Fruit fly (Drosophila melanogaster) whole organism, embryonic: Measurements from ENCODE around the gene Gr98c.

Experiments used
- Abd-B ChIP-seq: fragments of 200-800 bp; sonication (Bioruptor generic); optimal IDR thresholded peaks from 2 replicates; lab custom pipeline; 2018; ENCODE audit warnings: missing biosample characterization, mild to moderate bottlenecking, missing genetic modification characterization, moderate library complexity
- Ada2b ChIP-seq: fragments of 200-800 bp; sonication (Bioruptor generic); IDR thresholded peaks from 2 replicates; pipeline ENCODE4 v1.3.6; 2022; ENCODE audit warnings: missing biosample characterization, missing genetic modification characterization
- BEAF-32 ChIP-seq: fragments of 200-800 bp; sonication (Bioruptor generic); optimal IDR thresholded peaks from 3 replicates; lab custom pipeline; 2017; ENCODE audit warnings: missing biosample characterization, missing genetic modification characterization, mild to moderate bottlenecking, moderate library complexity, missing genetic modification reagents
- C15 ChIP-seq: fragments of 200-800 bp; sonication (Bioruptor generic); IDR thresholded peaks from 3 replicates; pipeline ENCODE4 v1.3.6; 2022; ENCODE audit warnings: missing biosample characterization, missing genetic modification characterization
- CG11085 ChIP-seq: fragments of 200-800 bp; sonication (Bioruptor generic); IDR thresholded peaks from 2 replicates; pipeline ENCODE4 v1.3.6; 2022; ENCODE audit warnings: missing biosample characterization, missing genetic modification characterization
- CG12769 ChIP-seq: fragments of 200-800 bp; sonication (Bioruptor generic); optimal IDR thresholded peaks from 2 replicates; lab custom pipeline; 2019; ENCODE audit warnings: missing biosample characterization, mild to moderate bottlenecking, missing genetic modification characterization, moderate library complexity
- CG13287 ChIP-seq: fragments of 200-800 bp; sonication (Bioruptor generic); IDR thresholded peaks from 2 replicates; pipeline ENCODE4 v1.3.6; 2022; ENCODE audit warnings: missing biosample characterization, missing genetic modification characterization; ENCODE audit not compliant: partially characterized antibody
- CG13296 ChIP-seq: fragments of 200-800 bp; sonication (Bioruptor generic); optimal IDR thresholded peaks from 3 replicates; lab custom pipeline; 2018; ENCODE audit warnings: missing biosample characterization, mild to moderate bottlenecking, missing genetic modification characterization
- CG13624 ChIP-seq: fragments of 200-800 bp; sonication (Bioruptor generic); optimal IDR thresholded peaks from 2 replicates; lab custom pipeline; 2016; ENCODE audit warnings: missing biosample characterization, missing genetic modification characterization
- CG13775 ChIP-seq: fragments of 200-800 bp; sonication (Bioruptor generic); optimal IDR thresholded peaks from 3 replicates; lab custom pipeline; 2017; ENCODE audit warnings: missing biosample characterization, mild to moderate bottlenecking, missing genetic modification characterization
- CG15514 ChIP-seq: fragments of 200-800 bp; sonication (Bioruptor generic); optimal IDR thresholded peaks from 3 replicates; lab custom pipeline; 2017; ENCODE audit warnings: missing biosample characterization, missing genetic modification characterization, mild to moderate bottlenecking, moderate library complexity, missing genetic modification reagents
- CG16863 ChIP-seq: fragments of 200-800 bp; sonication (Bioruptor generic); optimal IDR thresholded peaks from 3 replicates; lab custom pipeline; 2016; ENCODE audit warnings: missing biosample characterization, missing genetic modification characterization
- CG17912 ChIP-seq: fragments of 200-800 bp; sonication (Bioruptor generic); optimal IDR thresholded peaks from 2 replicates; lab custom pipeline; 2018; ENCODE audit warnings: missing biosample characterization, mild to moderate bottlenecking, missing genetic modification characterization
- CG18011 ChIP-seq: fragments of 200-800 bp; sonication (Bioruptor generic); optimal IDR thresholded peaks from 2 replicates; lab custom pipeline; 2017; ENCODE audit warnings: missing biosample characterization, missing genetic modification characterization, mild to moderate bottlenecking, moderate library complexity, missing genotype
- CG2712 ChIP-seq: fragments of 200-800 bp; optimal IDR thresholded peaks from 3 replicates; lab custom pipeline; 2019; ENCODE audit warnings: missing biosample characterization, mild to moderate bottlenecking, missing genetic modification characterization, moderate library complexity
- CG32767 ChIP-seq: fragments of 200-800 bp; sonication (Bioruptor generic); IDR thresholded peaks from 2 replicates; pipeline ENCODE4 v1.3.6; 2022; ENCODE audit warnings: missing biosample characterization, missing genetic modification characterization
- CG7987 ChIP-seq: fragments of 200-800 bp; sonication (Bioruptor generic); optimal IDR thresholded peaks from 2 replicates; lab custom pipeline; 2018; ENCODE audit warnings: missing biosample characterization, mild to moderate bottlenecking, missing genetic modification characterization, moderate library complexity
- CG9797 ChIP-seq: fragments of 200-800 bp; sonication (Bioruptor generic); optimal IDR thresholded peaks from 3 replicates; lab custom pipeline; 2018; ENCODE audit warnings: missing biosample characterization, mild to moderate bottlenecking, missing genetic modification characterization
- CG9932 ChIP-seq: fragments of 200-800 bp; sonication (Bioruptor generic); IDR thresholded peaks from 2 replicates; pipeline ENCODE4 v1.3.6; 2022; ENCODE audit warnings: missing biosample characterization, missing genetic modification characterization
- CrebB ChIP-seq: fragments of 200-800 bp; sonication (Bioruptor generic); optimal IDR thresholded peaks from 3 replicates; lab custom pipeline; 2018; ENCODE audit warnings: missing biosample characterization, mild to moderate bottlenecking, missing genetic modification characterization
- D ChIP-seq, 2 experiments: fragments of 200-800 bp in 1 of 2; fragments of >200 bp in 1 of 2; sonication (Bioruptor generic) in 1 of 2; optimal IDR thresholded peaks; 2 replicates in 1 of 2; 3 replicates in 1 of 2; lab custom pipeline; 2017; ENCODE audit warnings: mild to moderate bottlenecking in 1 of 2, missing biosample characterization in 1 of 2, missing genetic modification characterization in 1 of 2, missing genetic modification reagents in 1 of 2
- Deaf1 ChIP-seq: fragments of 200-800 bp; optimal IDR thresholded peaks from 3 replicates; lab custom pipeline; 2019; ENCODE audit warnings: missing biosample characterization, mild to moderate bottlenecking, missing genetic modification characterization, moderate library complexity
- Fer1 ChIP-seq: fragments of 200-800 bp; sonication (Bioruptor generic); optimal IDR thresholded peaks from 2 replicates; lab custom pipeline; 2017; ENCODE audit warnings: missing biosample characterization, mild to moderate bottlenecking, missing genetic modification characterization
- Gug ChIP-seq: fragments of 200-800 bp; sonication (Bioruptor generic); IDR thresholded peaks from 4 replicates; pipeline ENCODE4 v1.3.6; 2022; ENCODE audit warnings: missing biosample characterization, missing genetic modification characterization
- HHEX ChIP-seq: fragments of 200-800 bp; sonication (Bioruptor generic); optimal IDR thresholded peaks from 3 replicates; lab custom pipeline; 2017; ENCODE audit warnings: missing biosample characterization, mild to moderate bottlenecking, missing genetic modification characterization, missing genetic modification reagents
- HLHmδ ChIP-seq: fragments of 200-800 bp; sonication (Bioruptor generic); optimal IDR thresholded peaks from 2 replicates; lab custom pipeline; 2018; ENCODE audit warnings: missing biosample characterization, mild to moderate bottlenecking, missing genetic modification characterization, moderate library complexity
- HmgD ChIP-seq: fragments of 200-800 bp; sonication (Bioruptor generic); optimal IDR thresholded peaks from 3 replicates; lab custom pipeline; 2016; ENCODE audit warnings: missing biosample characterization, missing genetic modification characterization
- MBD-R2 ChIP-seq: fragments of 200-800 bp; sonication (Bioruptor generic); IDR thresholded peaks from 2 replicates; pipeline ENCODE4 v1.3.6; 2022; ENCODE audit warnings: missing biosample characterization, missing genetic modification characterization
- MTF-1 ChIP-seq: fragments of 200-800 bp; sonication (Bioruptor generic); optimal IDR thresholded peaks from 2 replicates; lab custom pipeline; 2018; ENCODE audit warnings: missing biosample characterization, mild to moderate bottlenecking, missing genetic modification characterization, borderline replicate concordance
- NC2α ChIP-seq: fragments of 200-800 bp; sonication (Bioruptor generic); optimal IDR thresholded peaks from 2 replicates; lab custom pipeline; 2016; ENCODE audit warnings: missing biosample characterization, missing genetic modification characterization
- NK7.1 ChIP-seq: fragments of 200-800 bp; sonication (Bioruptor generic); optimal IDR thresholded peaks from 3 replicates; lab custom pipeline; 2016; ENCODE audit warnings: missing biosample characterization, missing genetic modification characterization
- Nf-YC ChIP-seq: fragments of 200-800 bp; optimal IDR thresholded peaks from 3 replicates; lab custom pipeline; 2019; ENCODE audit warnings: missing biosample characterization, mild to moderate bottlenecking, missing genetic modification characterization, moderate library complexity
- Pdp1 ChIP-seq, 2 experiments: fragments of 200-800 bp; sonication (Bioruptor generic); optimal IDR thresholded peaks; 3 replicates each; lab custom pipeline; 2016; ENCODE audit warnings: missing biosample characterization in 2 of 2, missing genetic modification characterization in 2 of 2, mild to moderate bottlenecking in 1 of 2, moderate library complexity in 1 of 2
- YL-1 ChIP-seq: fragments of 200-800 bp; sonication (Bioruptor generic); optimal IDR thresholded peaks from 3 replicates; lab custom pipeline; 2017; ENCODE audit warnings: missing biosample characterization, mild to moderate bottlenecking, missing genetic modification characterization
- ac ChIP-seq: fragments of 200-800 bp; sonication (Bioruptor generic); optimal IDR thresholded peaks from 3 replicates; lab custom pipeline; 2017; ENCODE audit warnings: missing biosample characterization, mild to moderate bottlenecking, missing genetic modification characterization
- bbx ChIP-seq: fragments of 200-800 bp; sonication (Bioruptor generic); IDR thresholded peaks from 2 replicates; pipeline ENCODE4 v1.3.6; 2022; ENCODE audit warnings: missing biosample characterization, missing genetic modification characterization; ENCODE audit not compliant: partially characterized antibody
- bowl ChIP-seq: fragments of 200-800 bp; sonication (Bioruptor generic); IDR thresholded peaks from 2 replicates; pipeline ENCODE4 v1.3.6; 2022; ENCODE audit warnings: missing biosample characterization, missing genetic modification characterization
- dpn ChIP-seq, 2 experiments: fragments of 200-800 bp; sonication (Bioruptor generic); optimal IDR thresholded peaks; 3 replicates each; lab custom pipeline; 2016; ENCODE audit warnings: missing biosample characterization in 2 of 2, missing genetic modification characterization in 2 of 2
- grn ChIP-seq: fragments of 200-800 bp; sonication (Bioruptor generic); optimal IDR thresholded peaks from 3 replicates; lab custom pipeline; 2017; ENCODE audit warnings: missing biosample characterization, missing genetic modification characterization
- kni ChIP-seq: fragments of 200-800 bp; sonication (Bioruptor generic); optimal IDR thresholded peaks from 3 replicates; lab custom pipeline; 2017; ENCODE audit warnings: mild to moderate bottlenecking, missing biosample characterization, missing genetic modification reagents, missing genetic modification characterization
- lab ChIP-seq: fragments of 200-800 bp; sonication (Bioruptor generic); optimal IDR thresholded peaks from 3 replicates; lab custom pipeline; 2017; ENCODE audit warnings: missing biosample characterization, missing genetic modification characterization, mild to moderate bottlenecking, moderate library complexity, missing genetic modification reagents
- lilli ChIP-seq: fragments of 200-800 bp; sonication (Bioruptor generic); optimal IDR thresholded peaks from 3 replicates; lab custom pipeline; 2016; ENCODE audit warnings: missing biosample characterization, missing genetic modification characterization
- lmd ChIP-seq: fragments of 200-800 bp; sonication (Bioruptor generic); IDR thresholded peaks from 2 replicates; pipeline ENCODE4 v1.3.6; 2022; ENCODE audit warnings: missing biosample characterization, missing genetic modification characterization
- row ChIP-seq: fragments of 200-800 bp; sonication (Bioruptor generic); IDR thresholded peaks from 3 replicates; pipeline ENCODE4 v1.3.6; 2022; ENCODE audit warnings: missing biosample characterization, missing genetic modification characterization
- sens ChIP-seq: fragments of 200-800 bp; sonication (Bioruptor generic); peaks from one replicate; lab custom pipeline; 2016; ENCODE audit warnings: missing biosample characterization, missing genetic modification characterization
- sima ChIP-seq: fragments of 200-800 bp; sonication (Bioruptor generic); optimal IDR thresholded peaks from 2 replicates; lab custom pipeline; 2016; ENCODE audit warnings: missing biosample characterization, missing genetic modification characterization
- sug ChIP-seq: fragments of 200-800 bp; optimal IDR thresholded peaks from 2 replicates; lab custom pipeline; 2019; ENCODE audit warnings: missing biosample characterization, mild to moderate bottlenecking, missing genetic modification characterization, moderate library complexity
- unc-4 ChIP-seq: fragments of 200-800 bp; sonication (Bioruptor generic); IDR thresholded peaks from 2 replicates; pipeline ENCODE4 v1.3.6; 2022; ENCODE audit warnings: missing biosample characterization, missing genetic modification characterization; ENCODE audit not compliant: partially characterized antibody

The Gr98c gene

DNA sequence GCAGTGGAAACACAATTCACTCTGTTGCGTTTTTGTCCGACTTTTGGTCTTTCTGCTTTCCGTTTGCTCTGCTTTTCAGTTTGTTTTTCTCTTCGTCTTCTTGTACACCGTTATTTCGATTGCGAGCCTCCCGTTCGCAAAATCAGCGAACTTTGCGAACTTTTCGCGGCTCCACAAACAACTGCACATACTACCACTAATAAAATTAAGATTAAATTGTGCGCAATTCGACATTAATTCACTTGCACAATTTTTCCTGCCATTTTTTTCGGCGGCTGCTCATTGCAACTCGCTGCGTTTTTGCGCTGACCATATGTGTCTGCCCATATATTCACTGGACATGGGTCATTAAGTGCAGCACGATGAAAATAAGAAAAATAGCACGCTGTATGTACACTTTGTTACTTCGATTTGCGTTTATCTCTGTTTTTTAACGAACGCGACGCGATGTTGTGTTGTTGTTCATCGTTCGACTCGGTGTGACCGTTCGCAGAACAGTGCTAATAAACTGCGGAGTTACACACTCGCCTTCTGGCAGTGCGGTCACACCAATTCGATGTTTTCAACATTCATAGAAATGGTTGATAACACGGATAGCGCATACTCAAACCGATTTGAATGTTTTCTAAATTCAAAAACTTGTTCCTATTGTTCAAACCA, 14.5 kb downstream of the Gr98c start, which contains the start of gene Klp98A (continued):
- TF ChIP-seq CG9932 (GFP tag; lab: Robert Waterston, UW) (peak; percentile 6; the same call in 1 of the 2 replicates), MBD-R2 (GFP tag; lab: Robert Waterston, UW) (peak; percentile 54), ac (GFP tag; lab: Kevin White, UChicago) (no peak), lmd (GFP tag; lab: Robert Waterston, UW) (no peak), CG16863 (no peak), CG7987 (peak; percentile 41), NC2α (no peak), row (GFP tag; lab: Robert Waterston, UW) (peak; percentile 15; the same call in 1 of the 3 replicates), CG13296 (no peak), Ada2b (no peak), D (optimal IDR thresholded peaks at IDR 0.05; lab: Kevin White, UChicago) (no peak), D (GFP tag; optimal IDR thresholded peaks at IDR 0.05; lab: Kevin White, UChicago) (no peak), sug (peak; percentile 22), HHEX (GFP tag; lab: Kevin White, UChicago) (no peak), grn (GFP tag; lab: Kevin White, UChicago) (peak; percentile 16), CrebB (tag; lab: Kevin White, UChicago) (peak; percentile 41), sima (no peak), Gug (GFP tag; lab: Robert Waterston, UW) (no peak), CG18011 (GFP tag; lab: Kevin White, UChicago) (peak; percentile 59), HLHmδ (GFP tag; lab: Kevin White, UChicago) (peak; percentile 71), CG13775 (GFP tag; lab: Kevin White, UChicago) (peak; percentile 12), unc-4 (peak; percentile 28; the same call in 1 of the 2 replicates), kni (GFP tag; lab: Kevin White, UChicago) (peak; percentile 29), bbx (GFP tag; lab: Robert Waterston, UW) (peak; percentile 31; the same call in 1 of the 2 replicates), CG2712 (tag; lab: Kevin White, UChicago) (peak; percentile 50), dpn (GFP tag; optimal IDR thresholded peaks at IDR 0.05; lab: Kevin White, UChicago) (peak in 1 of 2 experiments; percentile 44), YL-1 (GFP tag; lab: Kevin White, UChicago) (peak; percentile 55), NK7.1 (no peak), HmgD (GFP tag; lab: Kevin White, UChicago) (peak; percentile 55), CG12769 (tag; lab: Kevin White, UChicago) (peak; percentile 31), CG11085 (GFP tag; lab: Robert Waterston, UW) (no peak), Deaf1 (tag; lab: Kevin White, UChicago) (peak; percentile 82), sens (GFP tag; lab: Kevin White, UChicago) (peak; percentile 82), BEAF-32 (GFP tag; lab: Kevin White, UChicago) (peak; percentile 49), Pdp1 (GFP tag; optimal IDR thresholded peaks at IDR 0.05; lab: Kevin White, UChicago) (peak in 1 of 2 experiments; percentile 67), CG32767 (GFP tag; lab: Robert Waterston, UW) (peak; percentile 39; the same call in 1 of the 2 replicates), Fer1 (GFP tag; lab: Kevin White, UChicago) (peak; percentile 37), lab (peak; percentile 13), MTF-1 (GFP tag; lab: Kevin White, UChicago) (peak; percentile 41), CG15514 (GFP tag; lab: Kevin White, UChicago) (peak; percentile 68), CG13624 (GFP tag; lab: Kevin White, UChicago) (peak; percentile 70), CG17912 (peak; percentile 14), lilli (GFP tag; lab: Kevin White, UChicago) (no peak), CG13287 (GFP tag; lab: Robert Waterston, UW) (peak; percentile 48; the same call in 1 of the 2 replicates), Nf-YC (tag; lab: Kevin White, UChicago) (peak; percentile 12), Abd-B (GFP tag; lab: Kevin White, UChicago) (no peak), CG9797 (peak; percentile 95), bowl (GFP tag; lab: Robert Waterston, UW) (no peak), C15 (no peak)
